Worm (Caenorhabditis elegans) whole organism, L4/young adult: ENCODE results near the gene set-13.

ENCODE experiments used
- W03F9.2 ChIP-seq: fragments of 150-350 bp; optimal IDR thresholded peaks from 2 replicates; lab custom pipeline; 2014; ENCODE audit warnings: missing biosample characterization, missing genetic modification characterization
- dao-5 ChIP-seq: sonication (generic microtip); optimal IDR thresholded peaks from 2 replicates; lab custom pipeline; 2016; ENCODE audit warnings: missing genotype, missing genetic modification characterization, moderate library complexity, missing compliant biosample characterization
- him-1 ChIP-seq: sonication (generic microtip); optimal IDR thresholded peaks from 2 replicates; lab custom pipeline; 2016; ENCODE audit warnings: missing genotype, missing genetic modification reagents, missing genetic modification characterization, missing compliant biosample characterization

DNA sequence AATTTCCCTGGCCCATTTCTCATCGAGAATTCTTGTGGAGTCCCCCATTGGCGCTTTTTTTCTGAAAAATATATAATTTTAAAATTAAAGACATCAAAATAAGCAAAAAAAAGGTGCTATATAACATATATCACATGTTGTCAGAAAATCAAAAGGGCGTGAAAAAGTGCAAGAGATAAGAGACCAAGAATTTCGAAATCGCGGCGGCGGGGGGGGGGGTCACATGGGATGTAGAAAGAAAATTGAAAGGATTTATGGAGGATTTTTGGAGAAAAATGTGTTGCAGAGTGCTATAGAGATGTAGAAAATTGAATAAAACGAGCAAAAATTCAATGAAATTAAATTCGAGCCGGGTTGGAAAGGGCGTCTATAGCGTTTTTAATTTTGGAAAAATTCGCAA lies 14.4 kb downstream of the set-13 start, which contains the start of gene K12H6.6:
- TF ChIP-seq him-1 (tag; lab: Kevin White, UChicago), result no peak
- no peak for TF ChIP-seq W03F9.2 (tag; lab: Kevin White, UChicago)
- no peak for TF ChIP-seq dao-5
